Worm (Caenorhabditis elegans) whole organism, early embryonic: Measurements from ENCODE around the gene T21E8.5.

Source experiments
- B0310.2 ChIP-seq: sonication (generic microtip); optimal IDR thresholded peaks from 2 replicates; lab custom pipeline; 2016; ENCODE audit warnings: mild to moderate bottlenecking, missing genetic modification characterization, missing compliant biosample characterization
- F13C5.2 ChIP-seq: sonication (generic microtip); optimal IDR thresholded peaks from 2 replicates; lab custom pipeline; 2017; ENCODE audit warnings: mild to moderate bottlenecking, missing genetic modification characterization, inconsistent platforms, missing compliant biosample characterization
- ama-1 ChIP-seq: fragments of 150-350 bp; optimal IDR thresholded peaks from 2 replicates; lab custom pipeline; 2014
- ceh-13 ChIP-seq: fragments of 200-800 bp; sonication (Bioruptor generic); optimal IDR thresholded peaks from 2 replicates; lab custom pipeline; 2018; ENCODE audit warnings: mild to moderate bottlenecking, missing genetic modification characterization, missing compliant biosample characterization
- ets-7 ChIP-seq: sonication (generic microtip); optimal IDR thresholded peaks from 2 replicates; lab custom pipeline; 2016; ENCODE audit warnings: missing genotype, missing genetic modification characterization, missing compliant biosample characterization
- flt-1 ChIP-seq: fragments of 200-800 bp; sonication (Bioruptor generic); IDR thresholded peaks from 2 replicates; pipeline ENCODE4 v1.3.6; 2022; ENCODE audit warnings: missing genetic modification characterization, missing compliant biosample characterization
- hmbx-1 ChIP-seq: sonication (generic microtip); optimal IDR thresholded peaks from 2 replicates; lab custom pipeline; 2016; ENCODE audit warnings: mild to moderate bottlenecking, missing genetic modification characterization, missing compliant biosample characterization
- pes-1 ChIP-seq: fragments of 200-800 bp; sonication (Bioruptor generic); IDR thresholded peaks from 2 replicates; pipeline ENCODE4 v1.3.6; 2022; ENCODE audit warnings: missing genetic modification reagents, missing genetic modification characterization, missing compliant biosample characterization
- tbx-11 ChIP-seq: fragments of 200-800 bp; sonication (Bioruptor generic); IDR thresholded peaks from 2 replicates; pipeline ENCODE4 v1.3.6; 2022; ENCODE audit warnings: missing genetic modification characterization, missing compliant biosample characterization
- tbx-37 ChIP-seq: fragments of 200-800 bp; sonication (Bioruptor generic); conservative IDR thresholded peaks from 2 replicates; pipeline ENCODE4 v1.3.6; 2022; ENCODE audit warnings: missing genetic modification reagents, missing genetic modification characterization, missing compliant biosample characterization
- tra-4 ChIP-seq: sonication (generic microtip); optimal IDR thresholded peaks from 2 replicates; lab custom pipeline; 2017; ENCODE audit warnings: missing genetic modification characterization, missing compliant biosample characterization

DNA sequence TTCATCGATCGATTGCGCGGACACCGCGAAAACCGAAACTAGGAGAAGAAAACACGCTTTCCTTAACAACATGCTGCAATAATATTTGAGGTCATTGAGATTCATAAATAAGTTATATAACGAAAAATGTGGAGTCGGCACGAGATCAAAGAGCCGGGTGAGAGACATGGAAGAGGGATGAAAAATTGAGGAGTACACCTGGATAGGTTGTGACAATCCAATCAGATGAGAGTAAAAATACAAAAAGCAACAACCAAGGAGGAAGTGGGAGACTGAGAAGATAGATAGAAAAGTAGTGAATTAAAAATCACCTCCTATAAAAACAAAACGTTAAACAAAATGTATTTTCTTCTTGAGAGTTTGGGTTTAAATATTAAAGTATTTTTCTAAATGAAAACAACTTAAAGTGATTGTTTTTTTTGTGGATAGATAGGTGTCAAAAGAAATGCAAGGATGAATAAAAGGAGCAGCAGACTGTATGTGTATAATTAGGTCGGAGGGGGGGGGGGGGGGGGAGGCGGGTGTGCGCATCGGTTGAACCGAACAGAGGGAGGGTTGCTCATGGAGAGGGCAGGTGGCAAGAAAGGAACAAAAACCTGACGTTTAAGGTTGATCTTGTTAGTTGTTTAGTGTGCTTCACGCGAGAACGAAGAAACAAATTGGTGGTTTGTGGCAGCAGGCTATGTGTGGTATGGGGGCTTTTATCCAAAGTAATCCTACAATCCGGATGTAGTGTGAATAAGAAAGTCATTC lies 41.2 kb upstream of the T21E8.5 start, which contains the start of gene C05A9.2:
- TF ChIP-seq pes-1 (GFP tag; lab: Robert Waterston, UW): no peak
- TF ChIP-seq ceh-13 (GFP tag; lab: Kevin White, UChicago): no peak
- no peak for TF ChIP-seq ama-1
- no peak for TF ChIP-seq ets-7 (tag; lab: Kevin White, UChicago)
- no peak for TF ChIP-seq tbx-37 (GFP tag; lab: Robert Waterston, UW)
- TF ChIP-seq tbx-11 (GFP tag; lab: Robert Waterston, UW): no peak
- no peak for TF ChIP-seq B0310.2 (tag; lab: Kevin White, UChicago)
- TF ChIP-seq F13C5.2 (tag; lab: Kevin White, UChicago): no peak
- no peak for TF ChIP-seq hmbx-1 (tag; lab: Kevin White, UChicago)
- TF ChIP-seq tra-4 (tag; lab: Kevin White, UChicago): no peak
- TF ChIP-seq flt-1 (GFP tag; lab: Robert Waterston, UW): no peak
